Worm (Caenorhabditis elegans): ENCODE data around the gene hda-11.

- TF ChIP-seq nhr-11 (tag; optimal IDR thresholded peaks at IDR 0.05) = no peak
- no peak for TF ChIP-seq aly-2 (tag; optimal IDR thresholded peaks at IDR 0.05)
- no peak for TF ChIP-seq lin-15B (tag; optimal IDR thresholded peaks at IDR 0.05)
- no peak for TF ChIP-seq ztf-11 (tag; optimal IDR thresholded peaks at IDR 0.05)
- TF ChIP-seq ceh-16 (tag; optimal IDR thresholded peaks at IDR 0.05) = no peak
- TF ChIP-seq ZK546.5 (tag; optimal IDR thresholded peaks at IDR 0.05) = no peak
Measured at ce11 chrV:10576319-10576718, 50.3 kb downstream of the hda-11 start, which contains the start of gene vps-54.
